Worm (Caenorhabditis elegans) whole organism, L4 larva: ENCODE results near the gene tig-3.

Experiments
- ces-1 ChIP-seq: fragments of 150-350 bp; sonication (generic microtip); optimal IDR thresholded peaks from 4 replicates; lab custom pipeline; 2014; ENCODE audit warnings: missing biosample characterization, missing genetic modification reagents, missing genetic modification characterization
- lin-39 ChIP-seq: fragments of 150-350 bp; optimal IDR thresholded peaks from 2 replicates; lab custom pipeline; 2014; ENCODE audit warnings: missing biosample characterization, missing genetic modification reagents, missing genetic modification characterization
- mdl-1 ChIP-seq, 2 experiments: fragments of 150-350 bp in 1 of 2; sonication (generic microtip) in 1 of 2; optimal IDR thresholded peaks; 2 replicates each; lab custom pipeline; 2014 to 2017; ENCODE audit warnings: missing biosample characterization in 2 of 2, missing genetic modification characterization in 2 of 2
- mep-1 ChIP-seq: fragments of 150-350 bp; sonication (generic microtip); optimal IDR thresholded peaks from 3 replicates; lab custom pipeline; 2014; ENCODE audit warnings: missing biosample characterization, missing genetic modification characterization
- nhr-237 ChIP-seq: sonication (generic microtip); optimal IDR thresholded peaks from 2 replicates; lab custom pipeline; 2017; ENCODE audit warnings: missing biosample characterization, missing genetic modification characterization
- nhr-76 ChIP-seq: fragments of 150-350 bp; optimal IDR thresholded peaks from 2 replicates; lab custom pipeline; 2014; ENCODE audit warnings: missing biosample characterization, missing genetic modification characterization
- set-16 ChIP-seq: fragments of 200-800 bp; sonication (Bioruptor generic); IDR thresholded peaks from 2 replicates; pipeline ENCODE4 v1.3.6; 2022; ENCODE audit warnings: missing genetic modification reagents, missing genetic modification characterization, missing compliant biosample characterization
- snpc-4 ChIP-seq: fragments of 150-350 bp; optimal IDR thresholded peaks from 2 replicates; lab custom pipeline; 2014; ENCODE audit warnings: missing biosample characterization, missing genetic modification characterization
- spr-1 ChIP-seq: sonication (generic microtip); optimal IDR thresholded peaks from 2 replicates; lab custom pipeline; 2016; ENCODE audit warnings: mild to moderate bottlenecking, missing genetic modification characterization, missing compliant biosample characterization
- spr-3 ChIP-seq: fragments of 200-800 bp; sonication (Bioruptor generic); optimal IDR thresholded peaks from 2 replicates; lab custom pipeline; 2018; ENCODE audit warnings: mild to moderate bottlenecking, missing genetic modification characterization, missing compliant biosample characterization
- zip-2 ChIP-seq: fragments of 150-350 bp; optimal IDR thresholded peaks from 2 replicates; lab custom pipeline; 2014; ENCODE audit warnings: missing biosample characterization, missing genetic modification characterization

DNA sequence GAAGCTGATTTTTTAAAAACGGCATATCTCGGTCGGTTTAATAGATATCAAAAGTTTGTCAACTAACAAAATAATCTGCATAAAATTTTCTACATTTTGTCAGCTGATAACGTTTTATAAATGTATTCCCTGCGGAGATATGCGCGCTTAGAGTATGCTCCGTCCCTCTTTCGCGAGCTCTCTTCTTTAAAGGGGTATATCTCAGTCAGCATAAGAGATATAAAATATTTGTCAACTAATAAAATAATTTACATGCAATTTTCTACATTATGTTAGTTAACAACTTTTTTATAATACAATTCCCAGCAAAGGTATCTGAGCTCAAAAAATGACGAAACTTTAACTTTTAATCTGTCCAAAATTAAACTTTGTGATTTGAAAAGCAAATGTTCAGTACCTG is 13.9 kb upstream of the tig-3 start:
- TF ChIP-seq mep-1 (tag; lab: Kevin White, UChicago), result no peak
- no peak for TF ChIP-seq mdl-1 (tag; optimal IDR thresholded peaks at IDR 0.05; lab: Kevin White, UChicago)
- TF ChIP-seq snpc-4 (tag; lab: Kevin White, UChicago), result no peak
- TF ChIP-seq spr-1 (tag; lab: Kevin White, UChicago), result no peak
- no peak for TF ChIP-seq zip-2 (tag; lab: Kevin White, UChicago)
- TF ChIP-seq nhr-237, result no peak
- TF ChIP-seq set-16 (GFP tag; lab: Robert Waterston, UW), result no peak
- TF ChIP-seq ces-1, result no peak
- no peak for TF ChIP-seq spr-3 (GFP tag; lab: Kevin White, UChicago)
- no peak for TF ChIP-seq nhr-76 (tag; lab: Kevin White, UChicago)
- no peak for TF ChIP-seq lin-39
